Worm (Caenorhabditis elegans) whole organism, young adult: ENCODE measurements around the gene Y47D3A.31.

Experiments used
- B0019.2 ChIP-seq: fragments of 200-800 bp; sonication (Bioruptor generic); conservative IDR thresholded peaks from 2 replicates; pipeline ENCODE4 v1.3.6; 2022; ENCODE audit warnings: missing genetic modification reagents, missing genetic modification characterization, missing compliant biosample characterization
- F23B12.7 ChIP-seq: sonication (generic microtip); optimal IDR thresholded peaks from 2 replicates; lab custom pipeline; 2017; ENCODE audit warnings: missing genetic modification characterization, mild to moderate bottlenecking, missing compliant biosample characterization, antibody characterized with exemption, moderate library complexity; ENCODE audit not compliant: insufficient read depth
- F33H1.4 ChIP-seq: fragments of 200-800 bp; sonication (Bioruptor generic); IDR thresholded peaks from 2 replicates; pipeline ENCODE4 v1.3.6; 2022; ENCODE audit warnings: missing genetic modification reagents, missing genetic modification characterization, missing compliant biosample characterization
- F37B4.10 ChIP-seq: fragments of 200-800 bp; sonication (Bioruptor generic); IDR thresholded peaks from 2 replicates; pipeline ENCODE4 v1.3.6; 2022; ENCODE audit warnings: missing genetic modification characterization, missing compliant biosample characterization
- K12H6.12 ChIP-seq: fragments of 200-800 bp; sonication (Bioruptor generic); optimal IDR thresholded peaks from 2 replicates; lab custom pipeline; 2018; ENCODE audit warnings: mild to moderate bottlenecking, missing genetic modification characterization, missing compliant biosample characterization
- Y79H2A.3 ChIP-seq: fragments of 200-800 bp; sonication (Bioruptor generic); conservative IDR thresholded peaks from 2 replicates; pipeline ENCODE4 v1.3.6; 2022; ENCODE audit warnings: missing genetic modification reagents, missing genetic modification characterization, missing compliant biosample characterization
- attf-5 ChIP-seq: fragments of 200-800 bp; sonication (Bioruptor generic); optimal IDR thresholded peaks from 2 replicates; lab custom pipeline; 2018; ENCODE audit warnings: mild to moderate bottlenecking, missing genetic modification characterization, missing compliant biosample characterization
- cebp-1 ChIP-seq, 2 experiments: fragments of 200-800 bp in 1 of 2; sonication (Bioruptor generic) in 1 of 2; sonication (generic microtip) in 1 of 2; IDR thresholded peaks in 1 of 2; optimal IDR thresholded peaks in 1 of 2; 2 replicates each; pipeline versions ENCODE4 v1.3.6 to Lab custom; 2017 to 2022; ENCODE audit warnings: missing compliant biosample characterization in 2 of 2, missing genetic modification characterization in 2 of 2, mild to moderate bottlenecking in 1 of 2, missing genetic modification reagents in 1 of 2, moderate library complexity in 1 of 2
- cebp-2 ChIP-seq: fragments of 200-800 bp; sonication (Bioruptor generic); IDR thresholded peaks from 2 replicates; pipeline ENCODE4 v1.3.6; 2022; ENCODE audit warnings: missing genetic modification characterization, missing compliant biosample characterization
- ceh-27 ChIP-seq: fragments of 200-800 bp; sonication (Bioruptor generic); optimal IDR thresholded peaks from 2 replicates; lab custom pipeline; 2018; ENCODE audit warnings: mild to moderate bottlenecking, missing genetic modification characterization, moderate library complexity, missing compliant biosample characterization
- dox-1 ChIP-seq: fragments of 200-800 bp; sonication (Bioruptor generic); IDR thresholded peaks from 2 replicates; pipeline ENCODE4 v1.3.6; 2022; ENCODE audit warnings: missing genetic modification reagents, missing genetic modification characterization, missing compliant biosample characterization
- efl-1 ChIP-seq: fragments of 150-350 bp; optimal IDR thresholded peaks from 2 replicates; lab custom pipeline; 2014; ENCODE audit warnings: missing biosample characterization, missing genetic modification reagents, missing genetic modification characterization
- egrh-3 ChIP-seq: fragments of 200-800 bp; sonication (Bioruptor generic); IDR thresholded peaks from 2 replicates; pipeline ENCODE4 v1.3.6; 2022; ENCODE audit warnings: missing genetic modification reagents, missing genetic modification characterization, missing compliant biosample characterization
- ekl-4 ChIP-seq: fragments of 200-800 bp; sonication (Bioruptor generic); IDR thresholded peaks from 2 replicates; pipeline ENCODE4 v1.3.6; 2022; ENCODE audit warnings: missing genetic modification reagents, missing genetic modification characterization, missing compliant biosample characterization
- ets-4 ChIP-seq: fragments of 200-800 bp; sonication (Bioruptor generic); optimal IDR thresholded peaks from 2 replicates; lab custom pipeline; 2018; ENCODE audit warnings: mild to moderate bottlenecking, missing genetic modification characterization, missing compliant biosample characterization
- him-1 ChIP-seq: sonication (generic microtip); optimal IDR thresholded peaks from 2 replicates; lab custom pipeline; 2016; ENCODE audit warnings: missing genotype, missing genetic modification reagents, missing genetic modification characterization, missing compliant biosample characterization
- hlh-12 ChIP-seq: sonication (generic microtip); optimal IDR thresholded peaks from 2 replicates; lab custom pipeline; 2016; ENCODE audit warnings: missing genetic modification characterization, missing compliant biosample characterization
- hmg-1.2 ChIP-seq: fragments of 200-800 bp; sonication (Bioruptor generic); IDR thresholded peaks from 2 replicates; pipeline ENCODE4 v1.3.6; 2022; ENCODE audit warnings: missing genetic modification reagents, missing genetic modification characterization, missing compliant biosample characterization
- lin-40 ChIP-seq: sonication (generic microtip); optimal IDR thresholded peaks from 2 replicates; lab custom pipeline; 2016; ENCODE audit warnings: missing genetic modification characterization, mild to moderate bottlenecking, missing compliant biosample characterization, missing genotype, missing genetic modification reagents
- lin-54 ChIP-seq: fragments of 200-800 bp; sonication (Bioruptor generic); optimal IDR thresholded peaks from 2 replicates; lab custom pipeline; 2018; ENCODE audit warnings: mild to moderate bottlenecking, missing genetic modification characterization, missing compliant biosample characterization
- lsl-1 ChIP-seq: fragments of 200-800 bp; sonication (Bioruptor generic); optimal IDR thresholded peaks from 2 replicates; lab custom pipeline; 2018; ENCODE audit warnings: mild to moderate bottlenecking, missing genetic modification characterization, moderate library complexity, missing compliant biosample characterization
- madf-10 ChIP-seq: sonication (generic microtip); optimal IDR thresholded peaks from 2 replicates; lab custom pipeline; 2016; ENCODE audit warnings: mild to moderate bottlenecking, missing genetic modification characterization, missing compliant biosample characterization
- madf-6 ChIP-seq: fragments of 200-800 bp; sonication (Bioruptor generic); IDR thresholded peaks from 2 replicates; pipeline ENCODE4 v1.3.6; 2022; ENCODE audit warnings: missing genetic modification reagents, missing genetic modification characterization, missing compliant biosample characterization
- madf-8 ChIP-seq: fragments of 200-800 bp; sonication (Bioruptor generic); conservative IDR thresholded peaks from 2 replicates; pipeline ENCODE4 v1.3.6; 2022; ENCODE audit warnings: missing genetic modification reagents, missing genetic modification characterization, missing compliant biosample characterization
- mcd-1 ChIP-seq: fragments of 200-800 bp; sonication (Bioruptor generic); IDR thresholded peaks from 2 replicates; pipeline ENCODE4 v1.3.6; 2022; ENCODE audit warnings: missing genetic modification reagents, missing genetic modification characterization, missing compliant biosample characterization
- mxl-1 ChIP-seq: sonication (generic microtip); optimal IDR thresholded peaks from 2 replicates; lab custom pipeline; 2016; ENCODE audit warnings: missing genetic modification characterization, missing compliant biosample characterization
- nfya-2 ChIP-seq: fragments of 200-800 bp; sonication (Bioruptor generic); IDR thresholded peaks from 2 replicates; pipeline ENCODE4 v1.3.6; 2022; ENCODE audit warnings: missing genetic modification reagents, missing genetic modification characterization, missing compliant biosample characterization
- nfyb-1 ChIP-seq: fragments of 200-800 bp; sonication (Bioruptor generic); IDR thresholded peaks from 2 replicates; pipeline ENCODE4 v1.3.6; 2022; ENCODE audit warnings: missing genetic modification reagents, missing genetic modification characterization, missing compliant biosample characterization
- nhr-120 ChIP-seq: fragments of 200-800 bp; sonication (Bioruptor generic); IDR thresholded peaks from 2 replicates; pipeline ENCODE4 v1.3.6; 2022; ENCODE audit warnings: missing genetic modification characterization, missing compliant biosample characterization
- nhr-27 ChIP-seq: fragments of 200-800 bp; sonication (Bioruptor generic); optimal IDR thresholded peaks from 2 replicates; lab custom pipeline; 2018; ENCODE audit warnings: mild to moderate bottlenecking, missing genetic modification characterization, moderate library complexity, missing compliant biosample characterization
- nhr-80 ChIP-seq: sonication (generic microtip); optimal IDR thresholded peaks from 2 replicates; lab custom pipeline; 2016; ENCODE audit warnings: missing genetic modification characterization, missing compliant biosample characterization
- pha-4 ChIP-seq: fragments of 150-350 bp; sonication (generic microtip); optimal IDR thresholded peaks from 2 replicates; lab custom pipeline; 2014; ENCODE audit warnings: missing biosample characterization, missing genetic modification reagents, missing genetic modification characterization
- rec-8 ChIP-seq, 2 experiments: sonication (generic microtip); optimal IDR thresholded peaks; 2 replicates each; lab custom pipeline; 2016; ENCODE audit warnings: mild to moderate bottlenecking in 2 of 2, missing genetic modification characterization in 2 of 2, missing genetic modification reagents in 2 of 2, missing genotype in 2 of 2, missing biosample characterization in 1 of 2, missing compliant biosample characterization in 1 of 2, moderate library complexity in 1 of 2
- tbx-9 ChIP-seq: sonication (generic microtip); optimal IDR thresholded peaks from 2 replicates; lab custom pipeline; 2016; ENCODE audit warnings: borderline replicate concordance, missing genetic modification characterization, inconsistent platforms, missing compliant biosample characterization
- xnd-1 ChIP-seq: sonication (generic microtip); optimal IDR thresholded peaks from 2 replicates; lab custom pipeline; 2016; ENCODE audit warnings: missing genotype, missing genetic modification reagents, missing genetic modification characterization, missing compliant biosample characterization
- zfh-2 ChIP-seq: fragments of 200-800 bp; sonication (Bioruptor generic); conservative IDR thresholded peaks from 2 replicates; pipeline ENCODE4 v1.3.6; 2022; ENCODE audit warnings: missing genetic modification reagents, missing genetic modification characterization, missing compliant biosample characterization
- ztf-18 ChIP-seq: sonication (generic microtip); optimal IDR thresholded peaks from 2 replicates; lab custom pipeline; 2016; ENCODE audit warnings: missing genotype, mild to moderate bottlenecking, missing genetic modification characterization, missing compliant biosample characterization
- ztf-26 ChIP-seq: sonication (generic microtip); optimal IDR thresholded peaks from 2 replicates; lab custom pipeline; 2017; ENCODE audit warnings: missing genetic modification characterization, missing compliant biosample characterization

Y47D3A.31 gene

ce11 chrIII:11195140-11195539, 38.1 kb upstream of the Y47D3A.31 start, which contains the start of gene tra-1:
Gene tra-1 (minus strand): TSS chrIII:11195201.
- TF ChIP-seq lsl-1 (GFP tag; lab: Kevin White, UChicago) (peak; percentile 79), lin-54 (GFP tag; lab: Kevin White, UChicago) (peak; percentile 37), F33H1.4 (GFP tag; lab: Robert Waterston, UW) (peak; percentile 81), madf-8 (GFP tag; lab: Robert Waterston, UW) (peak; percentile 17; the same call in 1 of the 2 replicates), madf-6 (GFP tag; lab: Robert Waterston, UW) (peak; percentile 75), ztf-18 (tag; lab: Kevin White, UChicago) (no peak), hmg-1.2 (GFP tag; lab: Robert Waterston, UW) (no peak), tbx-9 (tag; lab: Kevin White, UChicago) (no peak), F23B12.7 (tag; lab: Kevin White, UChicago) (no peak), xnd-1 (tag; lab: Kevin White, UChicago) (peak; percentile 73), efl-1 (GFP tag; lab: Kevin White, UChicago) (peak; percentile 4), ets-4 (GFP tag; lab: Kevin White, UChicago) (no peak)
- TF ChIP-seq, all 124 proteins: peak for 7

- TF ChIP-seq nfya-2 (GFP tag; lab: Robert Waterston, UW), result no peak
- TF ChIP-seq F37B4.10 (GFP tag; lab: Robert Waterston, UW), result 0 out of 2 replicates have a peak, but pooled peaks have one; percentile 44
These were observed 37.1 kb upstream of the Y47D3A.31 start for ce11 chrIII:11194123-11194522.

DNA sequence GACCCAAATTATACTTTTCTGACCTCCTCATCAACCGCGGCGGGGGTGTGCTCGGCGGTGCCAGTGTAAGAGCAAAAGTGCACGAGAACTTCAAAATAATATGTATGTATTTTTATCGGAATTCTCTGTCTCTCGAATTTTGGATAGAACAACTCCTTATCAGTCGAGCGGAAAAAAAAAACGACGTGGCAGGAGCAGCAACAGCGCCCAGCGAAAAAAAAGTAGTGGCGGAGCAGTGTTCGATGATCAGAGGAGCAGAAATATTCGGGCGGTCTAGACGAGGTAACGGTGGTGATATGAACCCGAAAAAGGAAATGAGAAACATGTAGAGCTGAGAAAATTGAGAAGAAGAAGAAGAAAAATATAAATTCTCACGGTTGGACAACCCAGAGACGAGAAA, 36.3 kb upstream of the Y47D3A.31 start:
- TF ChIP-seq dox-1 (GFP tag; lab: Robert Waterston, UW), result 0 out of 2 replicates have a peak, but pooled peaks have one; percentile 14
- peak; percentile 86 for TF ChIP-seq nhr-80 (tag; lab: Kevin White, UChicago)
- no peak for TF ChIP-seq rec-8 (tag; optimal IDR thresholded peaks at IDR 0.05; lab: Kevin White, UChicago)

DNA sequence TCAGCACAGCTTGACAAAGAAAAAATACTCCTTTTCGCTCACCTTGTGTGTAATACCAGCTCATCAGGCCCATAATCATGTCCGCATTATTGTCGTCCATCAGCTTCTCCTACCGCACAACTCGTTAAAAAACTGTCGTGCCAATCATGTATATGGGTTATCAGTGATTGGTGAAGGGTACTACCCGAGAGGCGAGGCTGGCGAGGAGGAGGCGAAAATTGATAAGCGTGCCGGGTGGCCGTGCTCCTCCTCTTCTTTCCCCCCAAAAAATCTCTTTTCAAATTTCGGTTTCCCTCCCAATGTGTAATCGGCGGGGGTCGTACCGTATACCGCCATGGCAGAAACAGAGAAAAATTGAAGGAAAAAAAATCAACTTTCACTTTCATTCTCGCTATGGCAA, 31.1 kb upstream of the Y47D3A.31 start:
- TF ChIP-seq hlh-12 (tag; lab: Kevin White, UChicago) (no peak), nhr-27 (tag; lab: Kevin White, UChicago) (no peak), madf-10 (tag; lab: Kevin White, UChicago) (no peak), Y79H2A.3 (GFP tag; lab: Robert Waterston, UW) (no peak), egrh-3 (GFP tag; lab: Robert Waterston, UW) (0 out of 2 replicates have a peak, but pooled peaks have one; percentile 11), dox-1 (GFP tag; lab: Robert Waterston, UW) (0 out of 2 replicates have a peak, but pooled peaks have one; percentile 19), zfh-2 (GFP tag; lab: Robert Waterston, UW) (0 out of 2 replicates have a peak, but pooled peaks have one; percentile 13), nhr-80 (tag; lab: Kevin White, UChicago) (peak; percentile 72), him-1 (no peak), pha-4 (tag; lab: Kevin White, UChicago) (no peak)

- peak; percentile 38 for TF ChIP-seq nhr-27 (tag; lab: Kevin White, UChicago)
- peak; percentile 66; the same call in 1 of the 2 replicates for TF ChIP-seq cebp-2 (GFP tag; lab: Robert Waterston, UW)
- TF ChIP-seq ceh-27 (GFP tag; lab: Kevin White, UChicago), result peak; percentile 54
- peak; percentile 11 for TF ChIP-seq lin-40 (tag; lab: Kevin White, UChicago)
- peak; percentile 95 for TF ChIP-seq zfh-2 (GFP tag; lab: Robert Waterston, UW)
- TF ChIP-seq K12H6.12 (tag; lab: Kevin White, UChicago), result peak; percentile 77
- TF ChIP-seq nhr-80 (tag; lab: Kevin White, UChicago), result peak; percentile 80
- 0 out of 2 replicates have a peak, but pooled peaks have one; percentile 20 for TF ChIP-seq mcd-1 (GFP tag; lab: Robert Waterston, UW)
- TF ChIP-seq nfyb-1, result no peak
- TF ChIP-seq dox-1 (GFP tag; lab: Robert Waterston, UW), result peak; percentile 57; the same call in 1 of the 2 replicates
- 0 out of 2 replicates have a peak, but pooled peaks have one; percentile 39 for TF ChIP-seq ekl-4 (GFP tag; lab: Robert Waterston, UW)
- peak; percentile 28 for TF ChIP-seq ztf-18 (tag; lab: Kevin White, UChicago)
- TF ChIP-seq F33H1.4 (GFP tag; lab: Robert Waterston, UW), result no peak
- TF ChIP-seq cebp-1 (GFP tag; IDR thresholded peaks at IDR 0.05; lab: Robert Waterston, UW), result no peak
- TF ChIP-seq cebp-1 (tag; optimal IDR thresholded peaks at IDR 0.05; lab: Kevin White, UChicago), result peak; percentile 55
- TF ChIP-seq ztf-26 (tag; lab: Kevin White, UChicago), result no peak
- peak; percentile 30 for TF ChIP-seq attf-5 (GFP tag; lab: Kevin White, UChicago)
- TF ChIP-seq lin-54 (GFP tag; lab: Kevin White, UChicago), result no peak
- no peak for TF ChIP-seq B0019.2 (GFP tag; lab: Robert Waterston, UW)
- TF ChIP-seq mxl-1 (tag; lab: Kevin White, UChicago), result no peak
- no peak for TF ChIP-seq nhr-120 (GFP tag; lab: Robert Waterston, UW)
These were observed 28.6 kb upstream of the Y47D3A.31 start for ce11 chrIII:11185483-11186115.
